Fruit fly (Drosophila melanogaster): ENCODE measurements around the gene Mettl14.

The Mettl14 gene

DNA sequence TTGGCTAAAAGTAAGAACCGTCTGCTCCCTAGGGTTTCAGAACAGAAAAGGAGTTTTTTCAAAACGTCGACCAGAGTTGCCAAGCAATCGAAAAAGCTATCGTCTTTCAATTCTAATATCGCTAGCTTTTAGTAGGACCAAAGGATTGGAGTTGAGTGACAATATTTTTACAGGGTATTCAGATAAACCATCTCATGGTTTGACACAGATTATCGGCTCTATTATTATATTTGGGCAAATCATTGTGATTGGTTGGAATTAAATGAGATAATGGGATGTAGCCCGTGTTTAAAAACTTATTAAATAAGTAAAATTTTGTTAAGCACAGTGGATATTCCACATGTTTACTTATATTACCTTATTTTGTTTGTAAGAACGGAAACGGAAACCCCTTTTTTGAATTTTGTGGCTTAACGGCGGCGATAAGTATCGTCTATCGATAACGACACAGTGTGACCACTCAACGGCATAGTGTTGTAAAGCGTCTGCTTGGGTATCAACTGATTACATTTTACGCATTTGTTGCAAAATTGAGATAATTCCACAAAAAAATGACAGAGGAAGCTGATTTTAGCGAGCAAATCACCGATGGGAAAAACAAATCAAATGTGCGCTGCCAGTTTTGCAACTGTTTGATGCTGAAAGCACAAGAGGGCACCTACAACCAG, 11.8 kb downstream of the Mettl14 start, which contains the start of the genes mtsh and strat (continued):
- TF ChIP-seq CG34422 (GFP tag; IDR thresholded peaks at IDR 0.05) (no peak; the same call in 2 of the 3 replicates), fd64A (GFP tag; optimal IDR thresholded peaks at IDR 0.05) (peak; percentile 17), dan (GFP tag; IDR thresholded peaks at IDR 0.05) (no peak), jumu (GFP tag; optimal IDR thresholded peaks at IDR 0.05) (no peak), CG13775 (GFP tag; optimal IDR thresholded peaks at IDR 0.05) (peak; percentile 61), CG6813 (GFP tag; optimal IDR thresholded peaks at IDR 0.05) (peak; percentile 63), luna (GFP tag; optimal IDR thresholded peaks at IDR 0.05) (no peak), CG11247 (GFP tag; IDR thresholded peaks at IDR 0.05) (no peak), pb (GFP tag; optimal IDR thresholded peaks at IDR 0.05) (peak; percentile 37), trem (tag; optimal IDR thresholded peaks at IDR 0.05) (peak; percentile 65), CG14014 (GFP tag; IDR thresholded peaks at IDR 0.05) (peak; percentile 9; the same call in 1 of the 2 replicates), CG8089 (GFP tag; optimal IDR thresholded peaks at IDR 0.05) (no peak), Ravus (GFP tag; IDR thresholded peaks at IDR 0.05) (no peak), CG17568 (GFP tag; optimal IDR thresholded peaks at IDR 0.05) (no peak), Dp (GFP tag; optimal IDR thresholded peaks at IDR 0.05) (peak; percentile 85), HmgZ (tag; optimal IDR thresholded peaks at IDR 0.05) (peak; percentile 60), CG30403 (GFP tag; optimal IDR thresholded peaks at IDR 0.05) (peak; percentile 41), sd (tag; optimal IDR thresholded peaks at IDR 0.05) (no peak), Opbp (GFP tag; IDR thresholded peaks at IDR 0.05; ENCODE audit: partially characterized antibody) (peak; percentile 57; the same call in 1 of the 3 replicates), CG15479 (GFP tag; optimal IDR thresholded peaks at IDR 0.05) (peak; percentile 47), Chrac-16 (GFP tag; optimal IDR thresholded peaks at IDR 0.05) (no peak), CG6683 (GFP tag; optimal IDR thresholded peaks at IDR 0.05) (peak; percentile 57), CG7963 (GFP tag; IDR thresholded peaks at IDR 0.05; ENCODE audit: partially characterized antibody) (peak; percentile 79), CG3163 (GFP tag; optimal IDR thresholded peaks at IDR 0.05) (peak; percentile 11), stc (GFP tag; IDR thresholded peaks at IDR 0.05) (peak; percentile 59; the same call in 1 of the 2 replicates), CkIIα-i1 (GFP tag; IDR thresholded peaks at IDR 0.05) (no peak), dati (GFP tag; IDR thresholded peaks at IDR 0.05) (0 out of 2 replicates have a peak, but pooled peaks have one; percentile 14), CG3847 (GFP tag; IDR thresholded peaks at IDR 0.05) (peak; percentile 60; the same call in 1 of the 2 replicates), cwo (GFP tag; optimal IDR thresholded peaks at IDR 0.05) (no peak), odd (GFP tag; optimal IDR thresholded peaks at IDR 0.05) (no peak), Oli (tag; optimal IDR thresholded peaks at IDR 0.05) (no peak), Mes4 (GFP tag; optimal IDR thresholded peaks at IDR 0.05) (peak; percentile 6), disco-r (GFP tag; optimal IDR thresholded peaks at IDR 0.05) (peak; percentile 29), Bgb (GFP tag; IDR thresholded peaks at IDR 0.05; ENCODE audit: partially characterized antibody) (peak; percentile 73), CG12219 (GFP tag; optimal IDR thresholded peaks at IDR 0.05) (peak; percentile 52), chm (GFP tag; IDR thresholded peaks at IDR 0.05) (peak; percentile 56), CG15696 (tag; optimal IDR thresholded peaks at IDR 0.05) (no peak), sima (GFP tag; optimal IDR thresholded peaks at IDR 0.05) (peak; percentile 56), grn (GFP tag; optimal IDR thresholded peaks at IDR 0.05) (peak; percentile 38), Sin3A (optimal IDR thresholded peaks at IDR 0.05) (peak; percentile 50), kay (GFP tag; optimal IDR thresholded peaks at IDR 0.05) (no peak), Hmr (GFP tag; optimal IDR thresholded peaks at IDR 0.05) (peak; percentile 78), CG2678 (tag; optimal IDR thresholded peaks at IDR 0.05) (no peak), CG1602 (GFP tag; optimal IDR thresholded peaks at IDR 0.05) (no peak), CG7271 (tag; optimal IDR thresholded peaks at IDR 0.05) (peak; percentile 86), bab2 (GFP tag; optimal IDR thresholded peaks at IDR 0.05) (peak; percentile 45), CoRest (tag; optimal IDR thresholded peaks at IDR 0.05) (peak; percentile 48), E2f1 (GFP tag; IDR thresholded peaks at IDR 0.05) (0 out of 2 replicates have a peak, but pooled peaks have one; percentile 24), Tbp (GFP tag; optimal IDR thresholded peaks at IDR 0.05) (no peak), Abd-B (GFP tag; optimal IDR thresholded peaks at IDR 0.05) (no peak)
